Fruit fly (Drosophila melanogaster): ENCODE data around the gene NimA.

dm6 chr2L:13934542-13935065 lies 22.7 kb upstream of the NimA start, which contains the start of gene Vajk2:
- TF ChIP-seq CTCF (optimal IDR thresholded peaks at IDR 0.05), result no peak
- no peak for TF ChIP-seq CG8478 (optimal IDR thresholded peaks at IDR 0.05)

Measured in S2 (cell line).